Worm (Caenorhabditis elegans): ENCODE measurements around the gene rgs-11.

ce11 chrX:14978756-14979155 is 14.4 kb downstream of the rgs-11 start:
- TF ChIP-seq nhr-11 (tag; optimal IDR thresholded peaks at IDR 0.05) (no peak), fkh-10 (GFP tag; optimal IDR thresholded peaks at IDR 0.05) (no peak), unc-55 (GFP tag; optimal IDR thresholded peaks at IDR 0.05) (no peak), ceh-9 (tag; optimal IDR thresholded peaks at IDR 0.05) (no peak), ama-1 (optimal IDR thresholded peaks at IDR 0.05) (no peak)
